Worm (Caenorhabditis elegans) whole organism, early embryonic: Measurements from ENCODE around the gene C25E10.5.

Experiments
- B0310.2 ChIP-seq: sonication (generic microtip); optimal IDR thresholded peaks from 2 replicates; lab custom pipeline; 2016; ENCODE audit warnings: mild to moderate bottlenecking, missing genetic modification characterization, missing compliant biosample characterization
- aly-1 ChIP-seq: sonication (generic microtip); optimal IDR thresholded peaks from 2 replicates; lab custom pipeline; 2016; ENCODE audit warnings: missing genetic modification characterization, missing compliant biosample characterization
- ama-1 ChIP-seq: fragments of 150-350 bp; optimal IDR thresholded peaks from 2 replicates; lab custom pipeline; 2014
- ceh-36 ChIP-seq: sonication (generic microtip); optimal IDR thresholded peaks from 2 replicates; lab custom pipeline; 2016; ENCODE audit warnings: missing genetic modification characterization, inconsistent platforms, missing compliant biosample characterization
- ets-7 ChIP-seq: sonication (generic microtip); optimal IDR thresholded peaks from 2 replicates; lab custom pipeline; 2016; ENCODE audit warnings: missing genotype, missing genetic modification characterization, missing compliant biosample characterization
- flt-1 ChIP-seq: fragments of 200-800 bp; sonication (Bioruptor generic); IDR thresholded peaks from 2 replicates; pipeline ENCODE4 v1.3.6; 2022; ENCODE audit warnings: missing genetic modification characterization, missing compliant biosample characterization
- hmg-4 ChIP-seq: fragments of 200-800 bp; sonication (Bioruptor generic); optimal IDR thresholded peaks from 2 replicates; lab custom pipeline; 2018; ENCODE audit warnings: mild to moderate bottlenecking, missing genetic modification characterization, missing compliant biosample characterization
- pes-1 ChIP-seq: fragments of 200-800 bp; sonication (Bioruptor generic); IDR thresholded peaks from 2 replicates; pipeline ENCODE4 v1.3.6; 2022; ENCODE audit warnings: missing genetic modification reagents, missing genetic modification characterization, missing compliant biosample characterization
- tbx-11 ChIP-seq: fragments of 200-800 bp; sonication (Bioruptor generic); IDR thresholded peaks from 2 replicates; pipeline ENCODE4 v1.3.6; 2022; ENCODE audit warnings: missing genetic modification characterization, missing compliant biosample characterization

- TF ChIP-seq ama-1 (lab: Kevin White, UChicago) (no peak), ets-7 (tag; lab: Kevin White, UChicago) (no peak), aly-1 (tag; lab: Kevin White, UChicago) (no peak), B0310.2 (no peak), flt-1 (GFP tag; lab: Robert Waterston, UW) (no peak), ceh-36 (tag; lab: Kevin White, UChicago) (no peak), hmg-4 (no peak), pes-1 (no peak), tbx-11 (no peak)
Measured at ce11 chrV:9053969-9054368, 23.6 kb downstream of the C25E10.5 start, which contains the start of gene C25E10.8.
